Worm (Caenorhabditis elegans): ENCODE measurements around the gene tbc-12.

tbc-12 gene

DNA sequence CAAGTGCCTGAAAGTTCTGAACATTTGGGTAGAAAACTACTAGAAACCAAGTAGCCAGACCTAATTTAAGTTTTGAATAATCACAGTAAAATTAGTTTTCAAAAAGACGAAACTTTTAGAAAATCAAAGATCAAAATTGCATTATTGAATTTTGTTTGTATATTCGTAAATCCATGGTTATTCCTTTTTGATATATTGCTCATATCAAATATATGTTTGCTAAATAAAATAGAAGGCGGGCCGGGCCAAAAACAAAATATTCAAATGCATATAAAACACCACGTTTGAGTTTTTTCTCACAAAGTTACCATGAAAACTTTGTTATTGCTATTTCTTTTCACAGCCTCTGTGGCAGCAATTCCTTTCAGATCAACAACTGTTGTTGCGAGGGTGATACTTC, 45.2 kb upstream of the tbc-12 start, which contains the start of gene ttr-42:
Gene ttr-42 (plus strand): TSS at position 301 of the 400 bp plus-strand sequence.
- no peak for TF ChIP-seq gei-8 (GFP tag; optimal IDR thresholded peaks at IDR 0.05)
- no peak for TF ChIP-seq cey-2 (tag; optimal IDR thresholded peaks at IDR 0.05; ENCODE audit: borderline replicate concordance, insufficient read depth)
- no peak for TF ChIP-seq daf-12 (tag; optimal IDR thresholded peaks at IDR 0.05)
- no peak for TF ChIP-seq ceh-28 (tag; optimal IDR thresholded peaks at IDR 0.05)
- no peak for TF ChIP-seq lir-3 (tag; optimal IDR thresholded peaks at IDR 0.05)
- TF ChIP-seq mxl-3 (GFP tag; optimal IDR thresholded peaks at IDR 0.05): no peak
- TF ChIP-seq spr-1 (tag; optimal IDR thresholded peaks at IDR 0.05): no peak
- TF ChIP-seq nhr-77 (tag; optimal IDR thresholded peaks at IDR 0.05): no peak
- TF ChIP-seq daf-8 (GFP tag; IDR thresholded peaks at IDR 0.05): no peak
- TF ChIP-seq spr-3 (GFP tag; optimal IDR thresholded peaks at IDR 0.05): no peak
- no peak for TF ChIP-seq tag-97 (GFP tag; IDR thresholded peaks at IDR 0.05)
- no peak for TF ChIP-seq nhr-76 (tag; optimal IDR thresholded peaks at IDR 0.05)
- TF ChIP-seq F10B5.3 (tag; optimal IDR thresholded peaks at IDR 0.05): no peak

DNA sequence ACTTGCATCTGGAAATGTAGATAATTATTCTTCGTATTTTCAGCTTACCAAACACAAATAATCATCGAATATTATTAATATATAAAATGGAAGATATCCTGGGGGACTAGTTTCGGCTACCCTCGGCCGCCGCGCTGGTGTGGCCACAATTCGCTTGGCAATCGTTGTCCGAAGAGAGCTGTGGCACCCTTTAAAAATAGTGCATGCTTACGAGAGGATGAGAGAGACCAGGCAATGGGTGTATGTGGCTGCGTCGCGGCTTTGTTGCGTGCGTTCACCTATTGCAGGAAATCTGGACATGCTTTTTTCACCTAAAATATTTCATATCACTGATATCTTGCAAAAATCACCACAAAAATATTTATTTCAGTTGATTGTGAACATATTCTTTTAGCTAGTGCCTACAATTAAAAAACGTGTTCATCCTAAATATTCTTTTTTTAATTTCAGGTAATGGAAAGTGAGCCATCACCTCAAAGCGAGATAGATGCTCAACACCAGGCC, 40.4 kb upstream of the tbc-12 start, which contains the start of the genes ccd-5 and F52H2.1:
Gene ccd-5 (minus strand): TSS at position 8 of the 504 bp plus-strand sequence.
Gene F52H2.1 (plus strand): TSS at position 454 of the 504 bp plus-strand sequence.
- TF ChIP-seq zfp-3 (GFP tag; conservative IDR thresholded peaks at IDR 0.05): no peak
- TF ChIP-seq nhr-237 (tag; optimal IDR thresholded peaks at IDR 0.05): no peak
- TF ChIP-seq hmg-1.1 (GFP tag; IDR thresholded peaks at IDR 0.05): peak; percentile 42; the same call in 1 of the 2 replicates
- TF ChIP-seq hif-1 (tag; optimal IDR thresholded peaks at IDR 0.05): peak in 1 of 2 experiments; percentile 4
- TF ChIP-seq mes-2 (tag; optimal IDR thresholded peaks at IDR 0.05; ENCODE audit: poor library complexity, severe bottlenecking): peak; percentile 75
- TF ChIP-seq unc-62 (GFP tag; optimal IDR thresholded peaks at IDR 0.05 in 1 of 2): peak in 1 of 2 experiments; percentile 59
- TF ChIP-seq unc-62 (tag; optimal IDR thresholded peaks at IDR 0.05): no peak

ce11 chrX:2569040-2569439, 36.8 kb upstream of the tbc-12 start:
- TF ChIP-seq egl-43 (GFP tag; IDR thresholded peaks at IDR 0.05) (no peak), nhr-237 (tag; optimal IDR thresholded peaks at IDR 0.05) (no peak), unc-130 (GFP tag; optimal IDR thresholded peaks at IDR 0.05) (no peak), mxl-3 (GFP tag; optimal IDR thresholded peaks at IDR 0.05) (peak; percentile 39), zip-2 (tag; optimal IDR thresholded peaks at IDR 0.05) (no peak), T20F7.1 (GFP tag; optimal IDR thresholded peaks at IDR 0.05) (peak; percentile 48), dve-1 (tag; optimal IDR thresholded peaks at IDR 0.05; ENCODE audit: insufficient read depth) (peak; percentile 91), mep-1 (tag; optimal IDR thresholded peaks at IDR 0.05) (peak; percentile 44), nhr-77 (tag; optimal IDR thresholded peaks at IDR 0.05) (peak; percentile 87), ZK546.5 (tag; optimal IDR thresholded peaks at IDR 0.05) (no peak), F10B5.3 (tag; optimal IDR thresholded peaks at IDR 0.05) (no peak), dpl-1 (GFP tag; optimal IDR thresholded peaks at IDR 0.05) (no peak), skn-1 (tag; optimal IDR thresholded peaks at IDR 0.05) (no peak), lin-15B (tag; optimal IDR thresholded peaks at IDR 0.05) (no peak), Y5F2A.4 (GFP tag; optimal IDR thresholded peaks at IDR 0.05) (no peak), nhr-41 (GFP tag; IDR thresholded peaks at IDR 0.05) (no peak), ama-1 (optimal IDR thresholded peaks at IDR 0.05) (no peak), arid-1 (GFP tag; conservative IDR thresholded peaks at IDR 0.05) (no peak), zfp-2 (tag; optimal IDR thresholded peaks at IDR 0.05) (no peak), daf-16 (GFP tag; optimal IDR thresholded peaks at IDR 0.05) (peak in 1 of 2 experiments; percentile 92), daf-16 (tag; optimal IDR thresholded peaks at IDR 0.05) (peak; percentile 97), fkh-10 (GFP tag; optimal IDR thresholded peaks at IDR 0.05) (no peak), nhr-10 (tag; optimal IDR thresholded peaks at IDR 0.05) (peak; percentile 12), php-3 (GFP tag; IDR thresholded peaks at IDR 0.05) (peak; percentile 88), lin-38 (GFP tag; IDR thresholded peaks at IDR 0.05) (no peak), aha-1 (tag) (peak; percentile 86), vab-7 (GFP tag; IDR thresholded peaks at IDR 0.05) (no peak), madf-9 (GFP tag; conservative IDR thresholded peaks at IDR 0.05) (no peak), rbr-2 (tag; optimal IDR thresholded peaks at IDR 0.05) (no peak), dmd-9 (GFP tag; IDR thresholded peaks at IDR 0.05) (no peak), F49E8.2 (tag; optimal IDR thresholded peaks at IDR 0.05; ENCODE audit: borderline replicate concordance) (no peak), madf-5 (GFP tag; IDR thresholded peaks at IDR 0.05) (no peak), nhr-76 (tag; optimal IDR thresholded peaks at IDR 0.05) (no peak)
